Fruit fly (Drosophila melanogaster): ENCODE data around the gene CG13895.

Gene CG13895

dm6 chr3L:735948-736347, 27.9 kb upstream of the CG13895 start (continued):
- TF ChIP-seq CG10209 (GFP tag; optimal IDR thresholded peaks at IDR 0.05) (no peak), CG11398 (GFP tag; optimal IDR thresholded peaks at IDR 0.05) (no peak), CG12391 (tag; optimal IDR thresholded peaks at IDR 0.05) (peak; percentile 10), pum (GFP tag; optimal IDR thresholded peaks at IDR 0.05) (no peak), CG10959 (GFP tag; IDR thresholded peaks at IDR 0.05) (no peak), oc (tag; optimal IDR thresholded peaks at IDR 0.05) (no peak), Dek (tag; optimal IDR thresholded peaks at IDR 0.05) (no peak), CG7987 (GFP tag; optimal IDR thresholded peaks at IDR 0.05) (no peak), CG18764 (GFP tag; optimal IDR thresholded peaks at IDR 0.05) (no peak), mam (GFP tag; optimal IDR thresholded peaks at IDR 0.05) (no peak), CG10979 (tag; optimal IDR thresholded peaks at IDR 0.05) (peak; percentile 54), NC2β (GFP tag; optimal IDR thresholded peaks at IDR 0.05) (no peak), ato (GFP tag; IDR thresholded peaks at IDR 0.05; ENCODE audit: partially characterized antibody) (no peak), ac (GFP tag; optimal IDR thresholded peaks at IDR 0.05) (no peak), Hmr (GFP tag; optimal IDR thresholded peaks at IDR 0.05) (no peak), wdn (GFP tag; IDR thresholded peaks at IDR 0.05) (no peak), klu (GFP tag; IDR thresholded peaks at IDR 0.05) (no peak), amos (GFP tag; IDR thresholded peaks at IDR 0.05; ENCODE audit: partially characterized antibody) (no peak), aop (GFP tag; IDR thresholded peaks at IDR 0.05) (no peak), CG18011 (GFP tag; optimal IDR thresholded peaks at IDR 0.05) (no peak), CG12659 (GFP tag; optimal IDR thresholded peaks at IDR 0.05) (no peak), h (optimal IDR thresholded peaks at IDR 0.05) (no peak), CG33213 (GFP tag; optimal IDR thresholded peaks at IDR 0.05) (no peak), CG15073 (GFP tag; optimal IDR thresholded peaks at IDR 0.05) (no peak), bsh (GFP tag; optimal IDR thresholded peaks at IDR 0.05) (peak; percentile 63 to 66), kay (GFP tag; optimal IDR thresholded peaks at IDR 0.05) (no peak), Sin3A (optimal IDR thresholded peaks at IDR 0.05) (no peak), CG17385 (GFP tag; optimal IDR thresholded peaks at IDR 0.05) (no peak), CG11093 (GFP tag; IDR thresholded peaks at IDR 0.05) (no peak), Myb (GFP tag; optimal IDR thresholded peaks at IDR 0.05) (no peak), CG8281 (tag; optimal IDR thresholded peaks at IDR 0.05) (no peak), E2f2 (GFP tag; IDR thresholded peaks at IDR 0.05) (no peak), ci (GFP tag; IDR thresholded peaks at IDR 0.05) (peak; percentile 7; the same call in 1 of the 3 replicates), Usf (GFP tag; optimal IDR thresholded peaks at IDR 0.05) (no peak), CG4404 (GFP tag; IDR thresholded peaks at IDR 0.05) (no peak), lab (GFP tag; optimal IDR thresholded peaks at IDR 0.05) (no peak), Six4 (GFP tag; optimal IDR thresholded peaks at IDR 0.05) (peak; percentile 17), CG7745 (tag; optimal IDR thresholded peaks at IDR 0.05) (no peak), CG10565 (GFP tag; optimal IDR thresholded peaks at IDR 0.05) (no peak), usp (GFP tag; optimal IDR thresholded peaks at IDR 0.05) (no peak), CG6854 (GFP tag; optimal IDR thresholded peaks at IDR 0.05) (no peak), CG8944 (GFP tag; optimal IDR thresholded peaks at IDR 0.05) (no peak), CG9215 (GFP tag; IDR thresholded peaks at IDR 0.05) (no peak), Bdp1 (GFP tag; optimal IDR thresholded peaks at IDR 0.05) (no peak), CG2116 (GFP tag; optimal IDR thresholded peaks at IDR 0.05) (no peak), bab2 (GFP tag; optimal IDR thresholded peaks at IDR 0.05) (no peak), nom (GFP tag; optimal IDR thresholded peaks at IDR 0.05) (peak; percentile 6), CrebB (tag; optimal IDR thresholded peaks at IDR 0.05) (no peak), Spps (tag; optimal IDR thresholded peaks at IDR 0.05) (peak; percentile 33), ATbp (GFP tag; optimal IDR thresholded peaks at IDR 0.05) (no peak), gfzf (GFP tag; optimal IDR thresholded peaks at IDR 0.05) (no peak), cas (GFP tag; IDR thresholded peaks at IDR 0.05) (no peak)

All from whole organism, embryonic.